Worm (Caenorhabditis elegans): Measurements from ENCODE around the gene ncap-1.

DNA sequence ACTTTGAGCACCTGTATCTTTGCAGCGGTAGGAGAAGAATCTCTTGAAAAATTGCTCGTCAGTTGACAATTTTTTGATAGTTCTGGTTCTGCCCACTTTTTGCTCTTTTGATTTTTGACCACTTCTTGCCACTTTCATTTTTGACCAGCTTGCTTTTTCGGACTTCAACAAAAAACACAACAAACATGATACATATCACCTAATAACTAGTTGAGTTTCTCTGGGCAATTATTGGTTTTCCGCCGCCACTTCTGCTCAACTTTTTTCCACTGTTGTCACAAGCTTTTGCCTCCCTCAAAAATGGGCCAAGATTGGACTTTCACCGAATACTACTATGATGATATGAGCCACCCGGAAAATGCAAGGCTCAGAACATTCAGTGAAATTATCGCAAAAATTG, 39.2 kb upstream of the ncap-1 start, which contains the start of gene srw-60:
- no peak for TF ChIP-seq W03F9.2 (tag; optimal IDR thresholded peaks at IDR 0.05)
- TF ChIP-seq him-1 (tag; optimal IDR thresholded peaks at IDR 0.05): no peak

All from whole organism, L4/young adult.